Fruit fly (Drosophila melanogaster) whole organism, embryonic: ENCODE data around the gene CG7173.

Source experiments
- CG10267 ChIP-seq: fragments of 200-800 bp; sonication (Bioruptor generic); optimal IDR thresholded peaks from 2 replicates; lab custom pipeline; 2018; ENCODE audit warnings: missing biosample characterization, mild to moderate bottlenecking, missing genetic modification characterization, moderate library complexity
- CG10979 ChIP-seq: fragments of 200-800 bp; sonication (Bioruptor generic); optimal IDR thresholded peaks from 2 replicates; lab custom pipeline; 2018; ENCODE audit warnings: missing biosample characterization, mild to moderate bottlenecking, missing genetic modification characterization, moderate library complexity
- CG11456 ChIP-seq: fragments of 200-800 bp; sonication (Bioruptor generic); IDR thresholded peaks from 3 replicates; pipeline ENCODE4 v1.3.6; 2022; ENCODE audit warnings: missing biosample characterization, missing genetic modification characterization
- CG11696 ChIP-seq: fragments of 200-800 bp; sonication (Bioruptor generic); IDR thresholded peaks from 2 replicates; pipeline ENCODE4 v1.3.6; 2022; ENCODE audit warnings: missing biosample characterization, missing genetic modification characterization
- CG12155 ChIP-seq: fragments of 200-800 bp; sonication (Bioruptor generic); optimal IDR thresholded peaks from 3 replicates; lab custom pipeline; 2016; ENCODE audit warnings: missing biosample characterization, missing genetic modification characterization
- CG13624 ChIP-seq: fragments of 200-800 bp; sonication (Bioruptor generic); optimal IDR thresholded peaks from 2 replicates; lab custom pipeline; 2016; ENCODE audit warnings: missing biosample characterization, missing genetic modification characterization
- CG14441 ChIP-seq: fragments of 200-800 bp; sonication (Bioruptor generic); IDR thresholded peaks from 2 replicates; pipeline ENCODE4 v1.3.6; 2022; ENCODE audit warnings: missing biosample characterization, missing genetic modification characterization
- CG14965 ChIP-seq: fragments of 200-800 bp; sonication (Bioruptor generic); optimal IDR thresholded peaks from 2 replicates; lab custom pipeline; 2016; ENCODE audit warnings: missing biosample characterization, missing genetic modification characterization, borderline replicate concordance
- CG15073 ChIP-seq: fragments of 200-800 bp; sonication (Bioruptor generic); optimal IDR thresholded peaks from 2 replicates; lab custom pipeline; 2016; ENCODE audit warnings: missing biosample characterization, missing genetic modification characterization
- CG17802 ChIP-seq: fragments of 200-800 bp; sonication (Bioruptor generic); optimal IDR thresholded peaks from 2 replicates; lab custom pipeline; 2018; ENCODE audit warnings: missing biosample characterization, mild to moderate bottlenecking, missing genetic modification characterization, moderate library complexity
- CG1792 ChIP-seq: fragments of 200-800 bp; sonication (Bioruptor generic); optimal IDR thresholded peaks from 2 replicates; lab custom pipeline; 2016; ENCODE audit warnings: missing biosample characterization, missing genetic modification characterization
- CG18011 ChIP-seq: fragments of 200-800 bp; sonication (Bioruptor generic); optimal IDR thresholded peaks from 2 replicates; lab custom pipeline; 2017; ENCODE audit warnings: missing biosample characterization, missing genetic modification characterization, mild to moderate bottlenecking, moderate library complexity, missing genotype
- CG18262 ChIP-seq: fragments of 200-800 bp; optimal IDR thresholded peaks from 3 replicates; lab custom pipeline; 2019; ENCODE audit warnings: missing biosample characterization, mild to moderate bottlenecking, missing genetic modification characterization, moderate library complexity
- CG2712 ChIP-seq: fragments of 200-800 bp; optimal IDR thresholded peaks from 3 replicates; lab custom pipeline; 2019; ENCODE audit warnings: missing biosample characterization, mild to moderate bottlenecking, missing genetic modification characterization, moderate library complexity
- CG2889 ChIP-seq: fragments of 200-800 bp; sonication (Bioruptor generic); IDR thresholded peaks from 3 replicates; pipeline ENCODE4 v1.3.6; 2022; ENCODE audit warnings: missing biosample characterization, missing genetic modification characterization
- CG30020 ChIP-seq: fragments of 200-800 bp; optimal IDR thresholded peaks from 2 replicates; lab custom pipeline; 2019; ENCODE audit warnings: missing biosample characterization, mild to moderate bottlenecking, missing genetic modification characterization, moderate library complexity
- CG3065 ChIP-seq: fragments of 200-800 bp; sonication (Bioruptor generic); optimal IDR thresholded peaks from 2 replicates; lab custom pipeline; 2016; ENCODE audit warnings: missing biosample characterization, missing genetic modification characterization
- CG33213 ChIP-seq: fragments of 200-800 bp; sonication (Bioruptor generic); optimal IDR thresholded peaks from 3 replicates; lab custom pipeline; 2016; ENCODE audit warnings: missing biosample characterization, missing genetic modification characterization
- CG34224 ChIP-seq: fragments of 200-800 bp; sonication (Bioruptor generic); IDR thresholded peaks from 3 replicates; pipeline ENCODE4 v1.3.6; 2022; ENCODE audit warnings: missing biosample characterization, missing genetic modification characterization; ENCODE audit not compliant: partially characterized antibody
- CG3847 ChIP-seq: fragments of 200-800 bp; sonication (Bioruptor generic); IDR thresholded peaks from 2 replicates; pipeline ENCODE4 v1.3.6; 2022; ENCODE audit warnings: missing biosample characterization, missing genetic modification characterization
- CG4360 ChIP-seq: fragments of 200-800 bp; sonication (Bioruptor generic); IDR thresholded peaks from 2 replicates; pipeline ENCODE4 v1.3.6; 2022; ENCODE audit warnings: missing biosample characterization, missing genetic modification characterization
- Deaf1 ChIP-seq: fragments of 200-800 bp; optimal IDR thresholded peaks from 3 replicates; lab custom pipeline; 2019; ENCODE audit warnings: missing biosample characterization, mild to moderate bottlenecking, missing genetic modification characterization, moderate library complexity
- Fer2 ChIP-seq: fragments of 200-800 bp; sonication (Bioruptor generic); optimal IDR thresholded peaks from 2 replicates; lab custom pipeline; 2018; ENCODE audit warnings: missing biosample characterization, mild to moderate bottlenecking, missing genetic modification characterization, moderate library complexity
- Fer3 ChIP-seq: fragments of 200-800 bp; sonication (Bioruptor generic); optimal IDR thresholded peaks from 2 replicates; lab custom pipeline; 2018; ENCODE audit warnings: missing biosample characterization, mild to moderate bottlenecking, missing genetic modification characterization, moderate library complexity
- Nf-YB ChIP-seq: fragments of 200-800 bp; sonication (Bioruptor generic); optimal IDR thresholded peaks from 3 replicates; lab custom pipeline; 2019; ENCODE audit warnings: missing biosample characterization, mild to moderate bottlenecking, missing genetic modification characterization, moderate library complexity
- Ptx1 ChIP-seq: fragments of 200-800 bp; sonication (Bioruptor generic); IDR thresholded peaks from 2 replicates; pipeline ENCODE4 v1.3.6; 2022; ENCODE audit warnings: missing biosample characterization, missing genetic modification characterization
- Scr ChIP-seq: fragments of 200-800 bp; sonication (Bioruptor generic); IDR thresholded peaks from 2 replicates; pipeline ENCODE4 v1.3.6; 2022; ENCODE audit warnings: missing biosample characterization, missing genetic modification characterization; ENCODE audit not compliant: partially characterized antibody
- Sin3A ChIP-seq: fragments of >200 bp; optimal IDR thresholded peaks from 2 replicates; lab custom pipeline; 2018
- Taf1 ChIP-seq: fragments of 200-800 bp; sonication (Bioruptor generic); IDR thresholded peaks from 2 replicates; pipeline ENCODE4 v1.3.6; 2022; ENCODE audit warnings: missing biosample characterization, missing genetic modification characterization
- ara ChIP-seq: fragments of 200-800 bp; sonication (Bioruptor generic); IDR thresholded peaks from 2 replicates; pipeline ENCODE4 v1.3.6; 2022; ENCODE audit warnings: missing biosample characterization, missing genetic modification characterization
- chm ChIP-seq: fragments of 200-800 bp; sonication (Bioruptor generic); IDR thresholded peaks from 2 replicates; pipeline ENCODE4 v1.3.6; 2022; ENCODE audit warnings: missing biosample characterization, missing genetic modification characterization
- esg ChIP-seq: fragments of 200-800 bp; sonication (Bioruptor generic); conservative IDR thresholded peaks from 2 replicates; pipeline ENCODE4 v1.3.6; 2022; ENCODE audit warnings: missing biosample characterization, missing genetic modification characterization
- grn ChIP-seq: fragments of 200-800 bp; sonication (Bioruptor generic); optimal IDR thresholded peaks from 3 replicates; lab custom pipeline; 2017; ENCODE audit warnings: missing biosample characterization, missing genetic modification characterization
- gt ChIP-seq: fragments of 200-800 bp; sonication (Bioruptor generic); IDR thresholded peaks from 2 replicates; pipeline ENCODE4 v1.3.6; 2022; ENCODE audit warnings: missing biosample characterization, missing genetic modification characterization
- hkb ChIP-seq, 2 experiments: fragments of 200-800 bp in 1 of 2; fragments of >200 bp in 1 of 2; sonication (Bioruptor generic) in 1 of 2; IDR thresholded peaks in 1 of 2; optimal IDR thresholded peaks in 1 of 2; 2 replicates each; pipeline versions ENCODE4 v1.3.6 to Lab custom; 2017 to 2022; ENCODE audit warnings: missing biosample characterization in 1 of 2, missing genetic modification characterization in 1 of 2
- inv ChIP-seq: fragments of 200-800 bp; sonication (Bioruptor generic); IDR thresholded peaks from 2 replicates; pipeline ENCODE4 v1.3.6; 2022; ENCODE audit warnings: missing biosample characterization, missing genetic modification characterization; ENCODE audit not compliant: partially characterized antibody
- jing ChIP-seq: fragments of 200-800 bp; sonication (Bioruptor generic); optimal IDR thresholded peaks from 2 replicates; lab custom pipeline; 2018; ENCODE audit warnings: missing biosample characterization, mild to moderate bottlenecking, missing genetic modification characterization
- jumu ChIP-seq: fragments of 200-800 bp; sonication (Bioruptor generic); optimal IDR thresholded peaks from 3 replicates; lab custom pipeline; 2016; ENCODE audit warnings: missing biosample characterization, missing genetic modification characterization
- lbe ChIP-seq: fragments of 200-800 bp; sonication (Bioruptor generic); optimal IDR thresholded peaks from 2 replicates; lab custom pipeline; 2016; ENCODE audit warnings: missing biosample characterization, mild to moderate bottlenecking, missing genetic modification characterization
- mld ChIP-seq: fragments of 200-800 bp; sonication (Bioruptor generic); IDR thresholded peaks from 3 replicates; pipeline ENCODE4 v1.3.6; 2022; ENCODE audit warnings: missing biosample characterization, missing genetic modification characterization; ENCODE audit not compliant: partially characterized antibody
- nerfin-2 ChIP-seq: fragments of 200-800 bp; sonication (Bioruptor generic); IDR thresholded peaks from 2 replicates; pipeline ENCODE4 v1.3.6; 2022; ENCODE audit warnings: missing biosample characterization, missing genetic modification characterization; ENCODE audit not compliant: partially characterized antibody
- prd ChIP-seq, 3 experiments: fragments of >200 bp in 2 of 3; fragments of 200-800 bp in 1 of 3; sonication (Bioruptor generic) in 1 of 3; optimal IDR thresholded peaks in 2 of 3; IDR thresholded peaks in 1 of 3; 2 replicates in 2 of 3; 3 replicates in 1 of 3; pipeline versions ENCODE4 v1.3.6 to Lab custom; 2017 to 2022; ENCODE audit warnings: missing biosample characterization in 1 of 3, missing genetic modification characterization in 1 of 3
- run ChIP-seq: fragments of 200-800 bp; sonication (Bioruptor generic); optimal IDR thresholded peaks from 3 replicates; lab custom pipeline; 2018; ENCODE audit warnings: missing biosample characterization, mild to moderate bottlenecking, missing genetic modification characterization
- slp2 ChIP-seq: fragments of 200-800 bp; sonication (Bioruptor generic); optimal IDR thresholded peaks from 2 replicates; lab custom pipeline; 2016; ENCODE audit warnings: missing biosample characterization, missing genetic modification characterization
- vfl ChIP-seq: fragments of 200-800 bp; sonication (Bioruptor generic); optimal IDR thresholded peaks from 2 replicates; lab custom pipeline; 2016; ENCODE audit warnings: missing biosample characterization, missing genetic modification characterization
- wek ChIP-seq: fragments of 200-800 bp; sonication (Bioruptor generic); optimal IDR thresholded peaks from 3 replicates; lab custom pipeline; 2018; ENCODE audit warnings: missing biosample characterization, mild to moderate bottlenecking, missing genetic modification characterization, moderate library complexity

CG7173 gene

dm6 chr3L:21515823-21516715 is 42.0 kb downstream of the CG7173 start, which contains the start of the genes SAK and Cdk12 (continued):
- peak; percentile 89 for TF ChIP-seq CG18262 (tag; lab: Kevin White, UChicago)
- TF ChIP-seq Sin3A (lab: Kevin White, UChicago): no peak
- TF ChIP-seq chm (GFP tag; lab: Robert Waterston, UW): peak; percentile 28
- TF ChIP-seq jumu (GFP tag; lab: Kevin White, UChicago): peak; percentile 59
- TF ChIP-seq esg: peak; percentile 75
- TF ChIP-seq Scr (GFP tag; lab: Robert Waterston, UW): peak; percentile 60
- TF ChIP-seq grn (GFP tag; lab: Kevin White, UChicago): no peak
- TF ChIP-seq gt: peak; percentile 44
- TF ChIP-seq slp2 (GFP tag; lab: Kevin White, UChicago): peak; percentile 46
- peak; percentile 81; the same call in 2 of the 3 replicates for TF ChIP-seq CG2889
- no peak for TF ChIP-seq nerfin-2
- TF ChIP-seq Deaf1 (tag; lab: Kevin White, UChicago): no peak
- peak; percentile 40 for TF ChIP-seq run (tag; lab: Kevin White, UChicago)
- TF ChIP-seq CG10979 (tag; lab: Kevin White, UChicago): peak; percentile 80
- TF ChIP-seq CG15073 (GFP tag; lab: Kevin White, UChicago): peak; percentile 59
- TF ChIP-seq jing (GFP tag; lab: Kevin White, UChicago): peak; percentile 48
- peak; percentile 88 for TF ChIP-seq CG12155 (GFP tag; lab: Kevin White, UChicago)
- peak; percentile 82 for TF ChIP-seq Fer3
- TF ChIP-seq prd (optimal IDR thresholded peaks at IDR 0.05; lab: Kevin White, UChicago): no peak
- peak; percentile 90 for TF ChIP-seq prd (GFP tag; IDR thresholded peaks at IDR 0.05; lab: Robert Waterston, UW)
- TF ChIP-seq CG1792 (GFP tag; lab: Kevin White, UChicago): peak; percentile 10
- no peak for TF ChIP-seq hkb (optimal IDR thresholded peaks at IDR 0.05; lab: Kevin White, UChicago)
- peak; percentile 79 for TF ChIP-seq hkb (GFP tag; IDR thresholded peaks at IDR 0.05; lab: Robert Waterston, UW)
- TF ChIP-seq inv (GFP tag; lab: Robert Waterston, UW): peak; percentile 22; the same call in 1 of the 2 replicates
- TF ChIP-seq Fer2 (tag; lab: Kevin White, UChicago): peak; percentile 73
- peak; percentile 49 for TF ChIP-seq CG13624 (GFP tag; lab: Kevin White, UChicago)
- TF ChIP-seq CG17802: peak; percentile 88
- no peak for TF ChIP-seq CG14965 (GFP tag; lab: Kevin White, UChicago)
- TF ChIP-seq CG3847: peak; percentile 86
- TF ChIP-seq CG3065 (GFP tag; lab: Kevin White, UChicago): peak; percentile 58
- 0 out of 2 replicates have a peak, but pooled peaks have one; percentile 43 for TF ChIP-seq CG4360 (GFP tag; lab: Robert Waterston, UW)
- peak; percentile 89 for TF ChIP-seq CG30020 (tag; lab: Kevin White, UChicago)
- TF ChIP-seq Nf-YB (GFP tag; lab: Kevin White, UChicago): peak; percentile 69

- TF ChIP-seq Taf1 (no peak), CG34224 (no peak), Fer3 (peak; percentile 9), CG18011 (GFP tag; lab: Kevin White, UChicago) (no peak), lbe (no peak), CG3065 (GFP tag; lab: Kevin White, UChicago) (no peak), wek (GFP tag; lab: Kevin White, UChicago) (no peak), CG33213 (GFP tag; lab: Kevin White, UChicago) (no peak), hkb (optimal IDR thresholded peaks at IDR 0.05; lab: Kevin White, UChicago) (no peak), hkb (GFP tag; IDR thresholded peaks at IDR 0.05; lab: Robert Waterston, UW) (no peak), mld (no peak), CG14441 (no peak), CG2712 (tag; lab: Kevin White, UChicago) (peak; percentile 51), CG10267 (tag; lab: Kevin White, UChicago) (peak; percentile 28), CG11456 (GFP tag; lab: Robert Waterston, UW) (0 out of 3 replicates have a peak, but pooled peaks have one; percentile 7), vfl (GFP tag; lab: Kevin White, UChicago) (no peak), Ptx1 (peak; percentile 28; the same call in 1 of the 2 replicates), CG11696 (GFP tag; lab: Robert Waterston, UW) (no peak), ara (GFP tag; lab: Robert Waterston, UW) (no peak)
These were observed 48.4 kb downstream of the CG7173 start for dm6 chr3L:21509488-21510122.
